Worm (Caenorhabditis elegans): ENCODE results near the gene B0416.11.

The B0416.11 gene

ce11 chrX:9266512-9266911 is 16.4 kb downstream of the B0416.11 start:
- TF ChIP-seq sem-2 (GFP tag; optimal IDR thresholded peaks at IDR 0.05), result no peak
- TF ChIP-seq nhr-2 (tag; optimal IDR thresholded peaks at IDR 0.05), result no peak
- no peak for TF ChIP-seq unc-62 (GFP tag; optimal IDR thresholded peaks at IDR 0.05)
- TF ChIP-seq lin-13 (tag; optimal IDR thresholded peaks at IDR 0.05), result no peak
- TF ChIP-seq tbx-8 (GFP tag; optimal IDR thresholded peaks at IDR 0.05), result no peak
- no peak for TF ChIP-seq unc-39 (tag; optimal IDR thresholded peaks at IDR 0.05)
- TF ChIP-seq mls-2 (tag; optimal IDR thresholded peaks at IDR 0.05), result no peak
- no peak for TF ChIP-seq pha-4 (tag; optimal IDR thresholded peaks at IDR 0.05)
- TF ChIP-seq bed-3 (GFP tag; optimal IDR thresholded peaks at IDR 0.05), result no peak
- TF ChIP-seq ceh-39 (tag; optimal IDR thresholded peaks at IDR 0.05), result no peak
- TF ChIP-seq snpc-4 (tag; optimal IDR thresholded peaks at IDR 0.05), result no peak
- no peak for TF ChIP-seq cnd-1 (tag; optimal IDR thresholded peaks at IDR 0.05)

ce11 chrX:9264636-9265035 is 18.3 kb downstream of the B0416.11 start:
- TF ChIP-seq nhr-2 (tag; optimal IDR thresholded peaks at IDR 0.05) (no peak), hlh-1 (tag; optimal IDR thresholded peaks at IDR 0.05) (peak; percentile 72), unc-120 (tag; optimal IDR thresholded peaks at IDR 0.05; ENCODE audit: poor library complexity, severe bottlenecking) (peak; percentile 28)

ce11 chrX:9264231-9264630 is 18.7 kb downstream of the B0416.11 start, which contains the start of gene F18G5.6:
Gene F18G5.6, minus strand, starts transcription at chrX:9264331.
- TF ChIP-seq hlh-1 (tag; optimal IDR thresholded peaks at IDR 0.05) (no peak), zip-8 (tag; optimal IDR thresholded peaks at IDR 0.05) (no peak), M03D4.4 (tag; optimal IDR thresholded peaks at IDR 0.05) (no peak), snpc-4 (tag; optimal IDR thresholded peaks at IDR 0.05) (no peak), unc-120 (tag; optimal IDR thresholded peaks at IDR 0.05; ENCODE audit: poor library complexity, severe bottlenecking) (no peak), sptf-1 (tag; optimal IDR thresholded peaks at IDR 0.05) (no peak), mab-5 (tag; optimal IDR thresholded peaks at IDR 0.05) (no peak), nhr-2 (tag; optimal IDR thresholded peaks at IDR 0.05) (no peak), nhr-237 (tag; optimal IDR thresholded peaks at IDR 0.05) (no peak), ceh-39 (tag; optimal IDR thresholded peaks at IDR 0.05) (no peak), lin-32 (GFP tag; optimal IDR thresholded peaks at IDR 0.05) (no peak), lin-13 (tag; optimal IDR thresholded peaks at IDR 0.05) (no peak), lsy-2 (tag; optimal IDR thresholded peaks at IDR 0.05) (no peak)

ce11 chrX:9261626-9262189 is 21.2 kb downstream of the B0416.11 start:
- TF ChIP-seq sptf-1 (tag; optimal IDR thresholded peaks at IDR 0.05) (no peak), pha-4 (tag; optimal IDR thresholded peaks at IDR 0.05) (no peak), mab-5 (tag; optimal IDR thresholded peaks at IDR 0.05) (no peak), nhr-237 (tag; optimal IDR thresholded peaks at IDR 0.05) (no peak), ham-2 (GFP tag; optimal IDR thresholded peaks at IDR 0.05) (no peak), flh-1 (GFP tag; optimal IDR thresholded peaks at IDR 0.05) (no peak), unc-120 (tag; optimal IDR thresholded peaks at IDR 0.05; ENCODE audit: poor library complexity, severe bottlenecking) (no peak), ztf-11 (tag; optimal IDR thresholded peaks at IDR 0.05) (no peak), sem-2 (GFP tag; optimal IDR thresholded peaks at IDR 0.05) (no peak), drap-1 (GFP tag; optimal IDR thresholded peaks at IDR 0.05) (no peak), mep-1 (tag; optimal IDR thresholded peaks at IDR 0.05) (no peak), tbx-8 (GFP tag; optimal IDR thresholded peaks at IDR 0.05) (no peak), nhr-2 (tag; optimal IDR thresholded peaks at IDR 0.05) (no peak)

ce11 chrX:9259552-9259951 is 23.4 kb downstream of the B0416.11 start, which contains the start of gene F18G5.1:
Gene F18G5.1, plus strand, starts transcription at chrX:9259852.
- no peak for TF ChIP-seq mls-2 (tag; optimal IDR thresholded peaks at IDR 0.05)
- TF ChIP-seq tbx-8 (GFP tag; optimal IDR thresholded peaks at IDR 0.05), result no peak

ce11 chrX:9255993-9256392 is 26.9 kb downstream of the B0416.11 start:
- TF ChIP-seq unc-120 (tag; optimal IDR thresholded peaks at IDR 0.05; ENCODE audit: poor library complexity, severe bottlenecking) (no peak), nhr-28 (tag; optimal IDR thresholded peaks at IDR 0.05) (no peak), ces-1 (GFP tag; optimal IDR thresholded peaks at IDR 0.05) (no peak), bed-3 (GFP tag; optimal IDR thresholded peaks at IDR 0.05) (no peak), ham-2 (GFP tag; optimal IDR thresholded peaks at IDR 0.05) (no peak), drap-1 (GFP tag; optimal IDR thresholded peaks at IDR 0.05) (no peak), ceh-43 (GFP tag; optimal IDR thresholded peaks at IDR 0.05) (no peak), ceh-83 (GFP tag; optimal IDR thresholded peaks at IDR 0.05) (no peak), zip-8 (tag; optimal IDR thresholded peaks at IDR 0.05) (no peak), lsy-2 (tag; optimal IDR thresholded peaks at IDR 0.05) (no peak), flh-1 (GFP tag; optimal IDR thresholded peaks at IDR 0.05) (no peak), elt-3 (tag; optimal IDR thresholded peaks at IDR 0.05) (no peak)
